Fruit fly (Drosophila melanogaster) Kc167 (cell line): ENCODE results near the gene Gmap.

Source experiments
- Myc ChIP-seq: fragments of >200 bp; optimal IDR thresholded peaks from 2 replicates; lab custom pipeline; 2017; ENCODE audit warnings: missing external identifiers
- Sin3A ChIP-seq: fragments of >200 bp; optimal IDR thresholded peaks from 2 replicates; lab custom pipeline; 2018; ENCODE audit warnings: missing external identifiers
- h ChIP-seq: fragments of >200 bp; optimal IDR thresholded peaks from 3 replicates; lab custom pipeline; 2018; ENCODE audit warnings: missing external identifiers
- psq ChIP-seq: fragments of >200 bp; optimal IDR thresholded peaks from 2 replicates; lab custom pipeline; 2017; ENCODE audit warnings: missing external identifiers
- ttk ChIP-seq: sonication (Bioruptor generic); optimal IDR thresholded peaks from 2 replicates; lab custom pipeline; 2017; ENCODE audit warnings: missing external identifiers

dm6 chrX:15555945-15556344 lies 69.2 kb downstream of the Gmap start, which contains the start of gene CG42300:
- no peak for TF ChIP-seq ttk (lab: Kevin White, UChicago)
- no peak for TF ChIP-seq psq (lab: Kevin White, UChicago)
- no peak for TF ChIP-seq Myc (lab: Kevin White, UChicago)
- TF ChIP-seq h (lab: Kevin White, UChicago): no peak
- no peak for TF ChIP-seq Sin3A
